Fruit fly (Drosophila melanogaster): Measurements from ENCODE around the gene Diap1.

- no peak for TF ChIP-seq CG8478 (optimal IDR thresholded peaks at IDR 0.05)
- no peak for TF ChIP-seq CTCF (optimal IDR thresholded peaks at IDR 0.05)
Observed at dm6 chr3L:16034224-16034623, 16.6 kb downstream of the Diap1 start, which contains the start of gene CG42538.

All from S2 (cell line).